Worm (Caenorhabditis elegans) whole organism, L4 larva: ENCODE measurements around the gene tre-4.

Experiments used
- D1046.2 ChIP-seq: fragments of 200-800 bp; sonication (Bioruptor generic); IDR thresholded peaks from 2 replicates; pipeline ENCODE4 v1.3.6; 2022; ENCODE audit warnings: missing genetic modification characterization, missing compliant biosample characterization
- F37D6.2 ChIP-seq: sonication (generic microtip); optimal IDR thresholded peaks from 2 replicates; lab custom pipeline; 2016; ENCODE audit warnings: mild to moderate bottlenecking, missing genetic modification characterization, missing compliant biosample characterization
- F44E2.7 ChIP-seq: fragments of 200-800 bp; sonication (Bioruptor generic); IDR thresholded peaks from 2 replicates; pipeline ENCODE4 v2.1.2; 2022; ENCODE audit warnings: missing genetic modification characterization, missing compliant biosample characterization
- T26A8.4 ChIP-seq: fragments of 200-800 bp; sonication (Bioruptor generic); IDR thresholded peaks from 2 replicates; pipeline ENCODE4 v1.3.6; 2022; ENCODE audit warnings: missing genetic modification characterization, missing compliant biosample characterization
- ZK337.2 ChIP-seq: fragments of 200-800 bp; sonication (Bioruptor generic); IDR thresholded peaks from 2 replicates; pipeline ENCODE4 v1.3.6; 2022; ENCODE audit warnings: missing genetic modification reagents, missing genetic modification characterization, missing compliant biosample characterization
- ZK546.5 ChIP-seq, 2 experiments: sonication (generic microtip); optimal IDR thresholded peaks; 2 replicates each; lab custom pipeline; 2017; ENCODE audit warnings: missing biosample characterization in 2 of 2, missing genetic modification characterization in 2 of 2
- aha-1 ChIP-seq: fragments of 150-350 bp; peaks from one replicate; lab custom pipeline; 2014; ENCODE audit warnings: missing biosample characterization, missing genetic modification characterization
- aly-2 ChIP-seq: sonication (generic microtip); optimal IDR thresholded peaks from 2 replicates; lab custom pipeline; 2018; ENCODE audit warnings: missing biosample characterization, missing genetic modification characterization
- ceh-20 ChIP-seq: fragments of 200-800 bp; sonication (Bioruptor generic); IDR thresholded peaks from 2 replicates; pipeline ENCODE4 v1.3.6; 2022; ENCODE audit warnings: missing genetic modification reagents, missing genetic modification characterization, missing compliant biosample characterization
- ces-1 ChIP-seq: fragments of 150-350 bp; sonication (generic microtip); optimal IDR thresholded peaks from 4 replicates; lab custom pipeline; 2014; ENCODE audit warnings: missing biosample characterization, missing genetic modification reagents, missing genetic modification characterization
- dmd-9 ChIP-seq: fragments of 200-800 bp; sonication (Bioruptor generic); IDR thresholded peaks from 2 replicates; pipeline ENCODE4 v1.3.6; 2022; ENCODE audit warnings: missing genetic modification reagents, missing genetic modification characterization, missing compliant biosample characterization
- dpl-1 ChIP-seq: fragments of 150-350 bp; optimal IDR thresholded peaks from 2 replicates; lab custom pipeline; 2014; ENCODE audit warnings: missing biosample characterization, missing genetic modification reagents, missing genetic modification characterization
- duxl-1 ChIP-seq: sonication (generic microtip); optimal IDR thresholded peaks from 2 replicates; lab custom pipeline; 2016; ENCODE audit warnings: mild to moderate bottlenecking, missing genetic modification characterization, moderate library complexity, missing compliant biosample characterization; ENCODE audit not compliant: poor library complexity
- fkh-10 ChIP-seq: fragments of 150-350 bp; optimal IDR thresholded peaks from 2 replicates; lab custom pipeline; 2014; ENCODE audit warnings: missing biosample characterization, missing genetic modification reagents, missing genetic modification characterization
- gei-8 ChIP-seq: fragments of 200-800 bp; sonication (Bioruptor generic); optimal IDR thresholded peaks from 2 replicates; lab custom pipeline; 2018; ENCODE audit warnings: mild to moderate bottlenecking, missing genetic modification characterization, missing compliant biosample characterization
- hif-1 ChIP-seq, 2 experiments: sonication (generic microtip); optimal IDR thresholded peaks; 2 replicates each; lab custom pipeline; 2016 to 2017; ENCODE audit warnings: missing compliant biosample characterization in 2 of 2, missing genetic modification characterization in 2 of 2, missing genetic modification reagents in 2 of 2, missing genotype in 2 of 2, mild to moderate bottlenecking in 1 of 2
- hlh-30 ChIP-seq: sonication (generic microtip); optimal IDR thresholded peaks from 2 replicates; lab custom pipeline; 2017; ENCODE audit warnings: antibody characterized with exemption, mild to moderate bottlenecking, missing genetic modification characterization, missing compliant biosample characterization; ENCODE audit not compliant: insufficient read depth
- hmg-1.1 ChIP-seq: fragments of 200-800 bp; sonication (Bioruptor generic); IDR thresholded peaks from 2 replicates; pipeline ENCODE4 v1.3.6; 2022; ENCODE audit warnings: missing genetic modification reagents, missing genetic modification characterization, missing compliant biosample characterization
- lin-39 ChIP-seq: fragments of 150-350 bp; optimal IDR thresholded peaks from 2 replicates; lab custom pipeline; 2014; ENCODE audit warnings: missing biosample characterization, missing genetic modification reagents, missing genetic modification characterization
- lir-3 ChIP-seq: sonication (generic microtip); optimal IDR thresholded peaks from 2 replicates; lab custom pipeline; 2016; ENCODE audit warnings: mild to moderate bottlenecking, missing genetic modification characterization, missing compliant biosample characterization
- lsy-2 ChIP-seq, 2 experiments: fragments of 150-350 bp in 1 of 2; sonication (generic microtip) in 1 of 2; optimal IDR thresholded peaks; 2 replicates each; lab custom pipeline; 2014 to 2017; ENCODE audit warnings: missing biosample characterization in 2 of 2, missing genetic modification characterization in 2 of 2
- madf-5 ChIP-seq, 2 experiments: fragments of 200-800 bp; sonication (Bioruptor generic); IDR thresholded peaks; 2 replicates each; pipeline ENCODE4 v1.3.6; 2022; ENCODE audit warnings: missing compliant biosample characterization in 2 of 2, missing genetic modification characterization in 2 of 2
- mep-1 ChIP-seq: fragments of 150-350 bp; sonication (generic microtip); optimal IDR thresholded peaks from 3 replicates; lab custom pipeline; 2014; ENCODE audit warnings: missing biosample characterization, missing genetic modification characterization
- mxl-3 ChIP-seq: fragments of 200-800 bp; sonication (Bioruptor generic); optimal IDR thresholded peaks from 2 replicates; lab custom pipeline; 2018; ENCODE audit warnings: mild to moderate bottlenecking, missing genetic modification characterization, missing compliant biosample characterization
- nhr-25 ChIP-seq: sonication (generic microtip); optimal IDR thresholded peaks from 2 replicates; lab custom pipeline; 2017; ENCODE audit warnings: missing genetic modification characterization, mild to moderate bottlenecking, missing compliant biosample characterization, antibody characterized with exemption, moderate library complexity, borderline replicate concordance; ENCODE audit not compliant: insufficient read depth
- nhr-28 ChIP-seq: fragments of 150-350 bp; optimal IDR thresholded peaks from 2 replicates; lab custom pipeline; 2014; ENCODE audit warnings: missing biosample characterization, missing genetic modification characterization
- rbr-2 ChIP-seq: sonication (generic microtip); optimal IDR thresholded peaks from 2 replicates; lab custom pipeline; 2016; ENCODE audit warnings: missing genotype, missing genetic modification characterization, missing compliant biosample characterization
- sdz-12 ChIP-seq: fragments of 200-800 bp; sonication (Bioruptor generic); optimal IDR thresholded peaks from 2 replicates; lab custom pipeline; 2018; ENCODE audit warnings: mild to moderate bottlenecking, missing genetic modification characterization, missing compliant biosample characterization
- set-16 ChIP-seq: fragments of 200-800 bp; sonication (Bioruptor generic); IDR thresholded peaks from 2 replicates; pipeline ENCODE4 v1.3.6; 2022; ENCODE audit warnings: missing genetic modification reagents, missing genetic modification characterization, missing compliant biosample characterization
- snpc-4 ChIP-seq: fragments of 150-350 bp; optimal IDR thresholded peaks from 2 replicates; lab custom pipeline; 2014; ENCODE audit warnings: missing biosample characterization, missing genetic modification characterization
- tag-97 ChIP-seq: fragments of 200-800 bp; sonication (Bioruptor generic); IDR thresholded peaks from 2 replicates; pipeline ENCODE4 v1.3.6; 2022; ENCODE audit warnings: missing genetic modification characterization, missing compliant biosample characterization
- unc-62 ChIP-seq, 3 experiments: fragments of 150-350 bp in 1 of 3; sonication (generic microtip); optimal IDR thresholded peaks in 2 of 3; peaks in 1 of 3; 1 replicate in 1 of 3; 2 replicates in 2 of 3; lab custom pipeline; 2014 to 2017; ENCODE audit warnings: missing biosample characterization in 3 of 3, missing genetic modification characterization in 3 of 3, missing genetic modification reagents in 3 of 3, missing genotype in 1 of 3
- vab-7 ChIP-seq: fragments of 200-800 bp; sonication (Bioruptor generic); IDR thresholded peaks from 2 replicates; pipeline ENCODE4 v1.3.6; 2022; ENCODE audit warnings: missing genetic modification reagents, missing genetic modification characterization, missing compliant biosample characterization
- zfp-3 ChIP-seq: fragments of 200-800 bp; sonication (Bioruptor generic); conservative IDR thresholded peaks from 2 replicates; pipeline ENCODE4 v1.3.6; 2022; ENCODE audit warnings: missing genetic modification reagents, missing genetic modification characterization, missing compliant biosample characterization

Gene tre-4

ce11 chrX:13500568-13500967 is 28.6 kb downstream of the tre-4 start, which contains the start of gene sad-1:
Gene sad-1 (minus strand): TSS chrX:13500668.
- TF ChIP-seq ces-1 (GFP tag; lab: Kevin White, UChicago) (no peak), hmg-1.1 (GFP tag; lab: Robert Waterston, UW) (peak; percentile 43; the same call in 1 of the 2 replicates), zfp-3 (GFP tag; lab: Robert Waterston, UW) (no peak), aha-1 (peak; percentile 53), dmd-9 (GFP tag; lab: Robert Waterston, UW) (0 out of 2 replicates have a peak, but pooled peaks have one; percentile 40), nhr-25 (tag; lab: Kevin White, UChicago) (no peak)

ce11 chrX:13502282-13502681 is 30.3 kb downstream of the tre-4 start:
- TF ChIP-seq mep-1 (tag; lab: Kevin White, UChicago) = peak; percentile 35
- TF ChIP-seq hlh-30 = peak; percentile 12
- TF ChIP-seq sdz-12 (GFP tag; lab: Kevin White, UChicago) = no peak
- peak; percentile 72 for TF ChIP-seq rbr-2 (tag; lab: Kevin White, UChicago)
- TF ChIP-seq lsy-2 (tag; optimal IDR thresholded peaks at IDR 0.05; lab: Kevin White, UChicago) = peak in 1 of 2 experiments; percentile 7
- no peak for TF ChIP-seq lir-3 (tag; lab: Kevin White, UChicago)
- TF ChIP-seq lin-39 = no peak
- TF ChIP-seq fkh-10 (GFP tag; lab: Kevin White, UChicago) = peak; percentile 18
- TF ChIP-seq dpl-1 (GFP tag; lab: Kevin White, UChicago) = no peak
- TF ChIP-seq hmg-1.1 (GFP tag; lab: Robert Waterston, UW) = peak; percentile 73
- peak; percentile 39 for TF ChIP-seq F37D6.2 (tag; lab: Kevin White, UChicago)
- TF ChIP-seq hif-1 (tag; optimal IDR thresholded peaks at IDR 0.05; lab: Kevin White, UChicago) = peak in 1 of 2 experiments; percentile 29
- no peak for TF ChIP-seq snpc-4 (tag; lab: Kevin White, UChicago)

DNA sequence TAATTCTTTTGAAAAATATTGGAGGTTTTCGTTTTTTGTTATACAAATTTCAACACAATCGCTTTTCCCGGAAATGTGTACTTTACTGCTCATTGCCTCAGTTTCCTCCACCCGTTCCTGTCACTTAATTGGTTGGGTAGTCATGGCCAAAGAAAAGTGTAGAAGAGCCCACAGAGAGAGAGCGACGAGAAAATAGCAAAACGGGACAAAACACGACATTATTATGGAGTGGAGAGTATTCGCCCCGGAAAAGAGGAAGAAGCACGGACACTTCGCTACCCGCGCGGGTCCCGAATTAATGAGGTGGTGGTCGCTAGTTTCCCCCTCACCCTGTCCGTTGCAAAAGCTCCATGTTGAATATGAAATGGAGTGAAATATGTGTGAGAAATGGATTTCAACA is 31.9 kb downstream of the tre-4 start:
- no peak for TF ChIP-seq ZK337.2

DNA sequence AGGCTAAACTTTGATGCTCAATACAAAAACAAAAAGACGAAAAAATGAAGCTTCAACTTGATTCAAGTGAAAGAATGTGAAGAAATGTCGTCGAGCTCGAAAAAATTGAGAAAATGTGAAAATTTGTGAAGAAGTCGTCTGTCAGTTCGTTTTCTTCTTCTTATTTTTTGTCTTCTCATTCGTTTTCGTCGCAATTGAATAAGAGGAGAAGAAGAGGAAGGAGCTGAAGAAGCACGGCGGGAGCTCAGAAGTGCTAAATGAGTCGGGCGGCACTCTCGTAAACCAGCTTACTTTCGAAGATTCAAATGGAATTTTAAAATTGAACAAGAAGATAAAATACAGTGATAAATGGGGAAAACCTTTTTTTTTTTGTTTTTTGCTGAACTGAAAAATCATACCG is 33.2 kb downstream of the tre-4 start:
- TF ChIP-seq T26A8.4 (no peak), unc-62 (GFP tag; optimal IDR thresholded peaks at IDR 0.05 in 1 of 2; lab: Kevin White, UChicago) (peak in 1 of 2 experiments; percentile 52), unc-62 (tag; optimal IDR thresholded peaks at IDR 0.05; lab: Kevin White, UChicago) (no peak), madf-5 (GFP tag; IDR thresholded peaks at IDR 0.05; lab: Robert Waterston, UW) (no peak), aly-2 (tag; lab: Kevin White, UChicago) (no peak), dmd-9 (GFP tag; lab: Robert Waterston, UW) (no peak), gei-8 (GFP tag; lab: Kevin White, UChicago) (no peak), ZK546.5 (tag; optimal IDR thresholded peaks at IDR 0.05; lab: Kevin White, UChicago) (no peak), fkh-10 (GFP tag; lab: Kevin White, UChicago) (peak; percentile 25), duxl-1 (tag; lab: Kevin White, UChicago) (no peak), mxl-3 (GFP tag; lab: Kevin White, UChicago) (no peak), F44E2.7 (GFP tag; lab: Robert Waterston, UW) (no peak), tag-97 (GFP tag; lab: Robert Waterston, UW) (no peak), ceh-20 (GFP tag; lab: Robert Waterston, UW) (no peak), D1046.2 (GFP tag; lab: Robert Waterston, UW) (no peak), vab-7 (GFP tag; lab: Robert Waterston, UW) (no peak)

ce11 chrX:13506043-13506442 is 34.1 kb downstream of the tre-4 start:
- no peak for TF ChIP-seq set-16 (GFP tag; lab: Robert Waterston, UW)
- peak; percentile 74 for TF ChIP-seq aha-1
- no peak for TF ChIP-seq nhr-28 (tag; lab: Kevin White, UChicago)
